Fruit fly (Drosophila melanogaster) whole organism, prepupa: Measurements from ENCODE around the gene Rpn12.

ENCODE experiments used
- CG31627 ChIP-seq: fragments of 200-800 bp; sonication (Bioruptor generic); optimal IDR thresholded peaks from 3 replicates; lab custom pipeline; 2016; ENCODE audit warnings: missing biosample characterization, missing genetic modification characterization
- Hr38 ChIP-seq: sonication (Bioruptor generic); optimal IDR thresholded peaks from 2 replicates; lab custom pipeline; 2016; ENCODE audit warnings: missing biosample characterization, missing genetic modification characterization
- esn ChIP-seq: fragments of 200-800 bp; sonication (Bioruptor generic); optimal IDR thresholded peaks from 2 replicates; lab custom pipeline; 2016; ENCODE audit warnings: missing biosample characterization, mild to moderate bottlenecking, missing genetic modification characterization, moderate library complexity

DNA sequence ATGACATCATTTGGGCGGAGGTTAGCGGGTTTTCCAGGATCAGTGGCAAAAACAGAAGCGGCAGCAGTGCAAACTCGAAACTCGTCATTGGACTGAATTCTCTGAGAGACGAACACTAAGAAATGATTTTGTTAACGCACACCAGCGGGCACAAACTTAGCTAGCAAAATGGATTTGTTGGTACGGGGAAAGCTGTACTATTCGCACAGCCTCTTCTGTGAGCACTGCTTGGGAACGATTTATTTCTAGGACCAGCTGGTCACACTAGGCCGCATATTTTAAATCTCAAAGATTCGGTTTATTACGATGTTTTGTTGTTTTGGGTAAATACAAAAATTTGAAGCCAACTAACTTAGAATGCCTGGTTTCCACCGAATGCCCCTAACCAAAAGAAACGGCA lies 26.3 kb downstream of the Rpn12 start, which contains the start of gene CG4098:
- TF ChIP-seq CG31627 (GFP tag; lab: Kevin White, UChicago) = peak; percentile 60
- peak; percentile 8 for TF ChIP-seq Hr38 (GFP tag; lab: Kevin White, UChicago)
- TF ChIP-seq esn = peak; percentile 69
